Worm (Caenorhabditis elegans): ENCODE measurements around the gene F46G10.4.

- no peak for TF ChIP-seq unc-39 (tag; optimal IDR thresholded peaks at IDR 0.05)
- no peak for TF ChIP-seq lin-13 (tag; optimal IDR thresholded peaks at IDR 0.05)
- TF ChIP-seq nhr-12 (tag; optimal IDR thresholded peaks at IDR 0.05): no peak
Observed at ce11 chrX:13328034-13328433, 5.8 kb upstream of the F46G10.4 start, which contains the start of gene sir-2.2.
